Fruit fly (Drosophila melanogaster) whole organism, embryonic: ENCODE measurements around the gene scaf6.

Experiments
- Ada2b ChIP-seq: fragments of 200-800 bp; sonication (Bioruptor generic); IDR thresholded peaks from 2 replicates; pipeline ENCODE4 v1.3.6; 2022; ENCODE audit warnings: missing biosample characterization, missing genetic modification characterization
- Antp ChIP-seq: fragments of 200-800 bp; sonication (Bioruptor generic); optimal IDR thresholded peaks from 3 replicates; lab custom pipeline; 2016; ENCODE audit warnings: missing biosample characterization, missing genetic modification characterization
- BEAF-32 ChIP-seq: fragments of 200-800 bp; sonication (Bioruptor generic); optimal IDR thresholded peaks from 3 replicates; lab custom pipeline; 2017; ENCODE audit warnings: missing biosample characterization, missing genetic modification characterization, mild to moderate bottlenecking, moderate library complexity, missing genetic modification reagents
- C15 ChIP-seq: fragments of 200-800 bp; sonication (Bioruptor generic); IDR thresholded peaks from 3 replicates; pipeline ENCODE4 v1.3.6; 2022; ENCODE audit warnings: missing biosample characterization, missing genetic modification characterization
- CG10462 ChIP-seq: fragments of 200-800 bp; sonication (Bioruptor generic); optimal IDR thresholded peaks from 2 replicates; lab custom pipeline; 2016; ENCODE audit warnings: missing biosample characterization, missing genetic modification characterization
- CG11093 ChIP-seq: fragments of 200-800 bp; sonication (Bioruptor generic); IDR thresholded peaks from 3 replicates; pipeline ENCODE4 v1.3.6; 2022; ENCODE audit warnings: missing biosample characterization, missing genetic modification characterization
- CG11695 ChIP-seq: fragments of 200-800 bp; sonication (Bioruptor generic); IDR thresholded peaks from 3 replicates; pipeline ENCODE4 v1.3.6; 2022; ENCODE audit warnings: missing biosample characterization, missing genetic modification characterization
- CG1233 ChIP-seq: fragments of 200-800 bp; sonication (Bioruptor generic); optimal IDR thresholded peaks from 4 replicates; lab custom pipeline; 2018; ENCODE audit warnings: missing biosample characterization, mild to moderate bottlenecking, missing genetic modification characterization
- CG12744 ChIP-seq: fragments of 200-800 bp; sonication (Bioruptor generic); optimal IDR thresholded peaks from 2 replicates; lab custom pipeline; 2016; ENCODE audit warnings: missing biosample characterization, missing genetic modification characterization
- CG14014 ChIP-seq: fragments of 200-800 bp; sonication (Bioruptor generic); IDR thresholded peaks from 2 replicates; pipeline ENCODE4 v1.3.6; 2022; ENCODE audit warnings: missing biosample characterization, missing genetic modification characterization
- CG17568 ChIP-seq: fragments of 200-800 bp; sonication (Bioruptor generic); optimal IDR thresholded peaks from 2 replicates; lab custom pipeline; 2018; ENCODE audit warnings: missing biosample characterization, mild to moderate bottlenecking, missing genetic modification characterization, moderate library complexity
- CG17829 ChIP-seq: fragments of 200-800 bp; optimal IDR thresholded peaks from 2 replicates; lab custom pipeline; 2019; ENCODE audit warnings: missing biosample characterization, mild to moderate bottlenecking, missing genetic modification characterization, moderate library complexity
- CG18011 ChIP-seq: fragments of 200-800 bp; sonication (Bioruptor generic); optimal IDR thresholded peaks from 2 replicates; lab custom pipeline; 2017; ENCODE audit warnings: missing biosample characterization, missing genetic modification characterization, mild to moderate bottlenecking, moderate library complexity, missing genotype
- CG33213 ChIP-seq: fragments of 200-800 bp; sonication (Bioruptor generic); optimal IDR thresholded peaks from 3 replicates; lab custom pipeline; 2016; ENCODE audit warnings: missing biosample characterization, missing genetic modification characterization
- CG34224 ChIP-seq: fragments of 200-800 bp; sonication (Bioruptor generic); IDR thresholded peaks from 3 replicates; pipeline ENCODE4 v1.3.6; 2022; ENCODE audit warnings: missing biosample characterization, missing genetic modification characterization; ENCODE audit not compliant: partially characterized antibody
- CG42726 ChIP-seq: fragments of 200-800 bp; sonication (Bioruptor generic); IDR thresholded peaks from 2 replicates; pipeline ENCODE4 v1.3.6; 2022; ENCODE audit warnings: missing biosample characterization, missing genetic modification characterization; ENCODE audit not compliant: partially characterized antibody
- CG4360 ChIP-seq: fragments of 200-800 bp; sonication (Bioruptor generic); IDR thresholded peaks from 2 replicates; pipeline ENCODE4 v1.3.6; 2022; ENCODE audit warnings: missing biosample characterization, missing genetic modification characterization
- CG4707 ChIP-seq: fragments of 200-800 bp; sonication (Bioruptor generic); optimal IDR thresholded peaks from 2 replicates; lab custom pipeline; 2018; ENCODE audit warnings: missing biosample characterization, mild to moderate bottlenecking, missing genetic modification characterization, moderate library complexity
- CG5953 ChIP-seq: fragments of 200-800 bp; sonication (Bioruptor generic); IDR thresholded peaks from 2 replicates; pipeline ENCODE4 v1.3.6; 2022; ENCODE audit warnings: missing biosample characterization, missing genetic modification characterization
- CG6654 ChIP-seq: fragments of 200-800 bp; sonication (Bioruptor generic); optimal IDR thresholded peaks from 2 replicates; lab custom pipeline; 2017; ENCODE audit warnings: missing biosample characterization, mild to moderate bottlenecking, missing genetic modification characterization
- CG8478 ChIP-seq: fragments of >200 bp; optimal IDR thresholded peaks from 2 replicates; lab custom pipeline; 2018
- Camta ChIP-seq: fragments of 200-800 bp; sonication (Bioruptor generic); optimal IDR thresholded peaks from 2 replicates; lab custom pipeline; 2016; ENCODE audit warnings: missing biosample characterization, missing genetic modification characterization
- Eip74EF ChIP-seq, 2 experiments: fragments of 200-800 bp in 1 of 2; fragments of >200 bp in 1 of 2; sonication (Bioruptor generic) in 1 of 2; optimal IDR thresholded peaks; 2 replicates each; lab custom pipeline; 2017 to 2019; ENCODE audit warnings: missing biosample characterization in 2 of 2, missing genetic modification characterization in 2 of 2, mild to moderate bottlenecking in 1 of 2, moderate library complexity in 1 of 2
- HHEX ChIP-seq: fragments of 200-800 bp; sonication (Bioruptor generic); optimal IDR thresholded peaks from 3 replicates; lab custom pipeline; 2017; ENCODE audit warnings: missing biosample characterization, mild to moderate bottlenecking, missing genetic modification characterization, missing genetic modification reagents
- Hmr ChIP-seq: fragments of 200-800 bp; sonication (Bioruptor generic); optimal IDR thresholded peaks from 3 replicates; lab custom pipeline; 2017; ENCODE audit warnings: mild to moderate bottlenecking, missing biosample characterization, missing genetic modification reagents, missing genetic modification characterization
- Tbp ChIP-seq: fragments of >200 bp; optimal IDR thresholded peaks from 2 replicates; lab custom pipeline; 2018; ENCODE audit warnings: missing biosample characterization, missing genetic modification characterization
- ac ChIP-seq: fragments of 200-800 bp; sonication (Bioruptor generic); optimal IDR thresholded peaks from 3 replicates; lab custom pipeline; 2017; ENCODE audit warnings: missing biosample characterization, mild to moderate bottlenecking, missing genetic modification characterization
- ap ChIP-seq: fragments of 200-800 bp; sonication (Bioruptor generic); IDR thresholded peaks from 2 replicates; pipeline ENCODE4 v1.3.6; 2022; ENCODE audit warnings: missing biosample characterization, missing genetic modification characterization
- bbx ChIP-seq: fragments of 200-800 bp; sonication (Bioruptor generic); IDR thresholded peaks from 2 replicates; pipeline ENCODE4 v1.3.6; 2022; ENCODE audit warnings: missing biosample characterization, missing genetic modification characterization; ENCODE audit not compliant: partially characterized antibody
- cad ChIP-seq: fragments of >200 bp; optimal IDR thresholded peaks from 2 replicates; lab custom pipeline; 2017; ENCODE audit warnings: missing biosample characterization, missing genetic modification characterization
- cato ChIP-seq: fragments of 200-800 bp; sonication (Bioruptor generic); optimal IDR thresholded peaks from 2 replicates; lab custom pipeline; 2016; ENCODE audit warnings: missing biosample characterization, missing genetic modification characterization, borderline replicate concordance
- crc ChIP-seq: fragments of 200-800 bp; sonication (Bioruptor generic); optimal IDR thresholded peaks from 2 replicates; lab custom pipeline; 2016; ENCODE audit warnings: missing biosample characterization, missing genetic modification characterization
- da ChIP-seq: fragments of 200-800 bp; sonication (Bioruptor generic); optimal IDR thresholded peaks from 2 replicates; lab custom pipeline; 2016; ENCODE audit warnings: missing biosample characterization, missing genetic modification characterization
- dimm ChIP-seq: fragments of 200-800 bp; sonication (Bioruptor generic); IDR thresholded peaks from 2 replicates; pipeline ENCODE4 v1.3.6; 2022; ENCODE audit warnings: missing biosample characterization, missing genetic modification characterization
- gce ChIP-seq: fragments of 200-800 bp; sonication (Bioruptor generic); IDR thresholded peaks from 3 replicates; pipeline ENCODE4 v1.3.6; 2022; ENCODE audit warnings: missing biosample characterization, missing genetic modification characterization
- gcm ChIP-seq: fragments of 200-800 bp; sonication (Bioruptor generic); optimal IDR thresholded peaks from 2 replicates; lab custom pipeline; 2019; ENCODE audit warnings: missing biosample characterization, mild to moderate bottlenecking, missing genetic modification characterization, moderate library complexity
- gem ChIP-seq: fragments of 200-800 bp; sonication (Bioruptor generic); optimal IDR thresholded peaks from 2 replicates; lab custom pipeline; 2019; ENCODE audit warnings: missing biosample characterization, mild to moderate bottlenecking, missing genetic modification characterization, moderate library complexity
- gfzf ChIP-seq: fragments of 200-800 bp; sonication (Bioruptor generic); optimal IDR thresholded peaks from 2 replicates; lab custom pipeline; 2016; ENCODE audit warnings: missing biosample characterization, mild to moderate bottlenecking, missing genetic modification characterization, moderate library complexity
- gro ChIP-seq: fragments of 200-800 bp; sonication (Bioruptor generic); optimal IDR thresholded peaks from 2 replicates; lab custom pipeline; 2016; ENCODE audit warnings: missing biosample characterization, missing genetic modification characterization
- gt ChIP-seq: fragments of 200-800 bp; sonication (Bioruptor generic); IDR thresholded peaks from 2 replicates; pipeline ENCODE4 v1.3.6; 2022; ENCODE audit warnings: missing biosample characterization, missing genetic modification characterization
- nerfin-2 ChIP-seq: fragments of 200-800 bp; sonication (Bioruptor generic); IDR thresholded peaks from 2 replicates; pipeline ENCODE4 v1.3.6; 2022; ENCODE audit warnings: missing biosample characterization, missing genetic modification characterization; ENCODE audit not compliant: partially characterized antibody
- nmo ChIP-seq: fragments of 200-800 bp; sonication (Bioruptor generic); optimal IDR thresholded peaks from 2 replicates; lab custom pipeline; 2018; ENCODE audit warnings: missing biosample characterization, mild to moderate bottlenecking, missing genetic modification characterization, moderate library complexity
- nom ChIP-seq: fragments of 200-800 bp; sonication (Bioruptor generic); optimal IDR thresholded peaks from 2 replicates; lab custom pipeline; 2017; ENCODE audit warnings: missing biosample characterization, missing genetic modification characterization, mild to moderate bottlenecking, moderate library complexity, missing genetic modification reagents
- otp ChIP-seq: fragments of 200-800 bp; sonication (Bioruptor generic); IDR thresholded peaks from 3 replicates; pipeline ENCODE4, ENCODE4 v1.3.6; 2022; ENCODE audit warnings: missing biosample characterization, missing genetic modification characterization
- pan ChIP-seq, 4 experiments: fragments of >200 bp in 3 of 4; fragments of 200-800 bp in 1 of 4; sonication (Bioruptor generic) in 1 of 4; optimal IDR thresholded peaks in 3 of 4; IDR thresholded peaks in 1 of 4; 2 replicates each; pipeline versions ENCODE4 v1.3.6 to Lab custom; 2017 to 2022; ENCODE audit warnings: missing biosample characterization in 2 of 4, missing genetic modification characterization in 2 of 4, mixed read lengths in 1 of 4
- phol ChIP-seq: fragments of 200-800 bp; sonication (Bioruptor generic); optimal IDR thresholded peaks from 3 replicates; lab custom pipeline; 2018; ENCODE audit warnings: missing biosample characterization, mild to moderate bottlenecking, missing genetic modification characterization, moderate library complexity
- row ChIP-seq: fragments of 200-800 bp; sonication (Bioruptor generic); IDR thresholded peaks from 3 replicates; pipeline ENCODE4 v1.3.6; 2022; ENCODE audit warnings: missing biosample characterization, missing genetic modification characterization
- salm ChIP-seq: fragments of 200-800 bp; sonication (Bioruptor generic); optimal IDR thresholded peaks from 2 replicates; lab custom pipeline; 2018; ENCODE audit warnings: missing biosample characterization, mild to moderate bottlenecking, missing genetic modification characterization
- sim ChIP-seq: fragments of 200-800 bp; sonication (Bioruptor generic); IDR thresholded peaks from 2 replicates; pipeline ENCODE4 v1.3.6; 2022; ENCODE audit warnings: missing biosample characterization, missing genetic modification characterization
- usp ChIP-seq: fragments of >200 bp; optimal IDR thresholded peaks from 2 replicates; lab custom pipeline; 2017; ENCODE audit warnings: missing biosample characterization, missing genetic modification characterization
- vnd ChIP-seq: fragments of 200-800 bp; sonication (Bioruptor generic); IDR thresholded peaks from 3 replicates; pipeline ENCODE4 v1.3.6; 2022; ENCODE audit warnings: missing biosample characterization, missing genetic modification characterization; ENCODE audit not compliant: partially characterized antibody

The scaf6 gene

dm6 chr3L:17001055-17001454 lies 41.3 kb downstream of the scaf6 start (continued):
- no peak for TF ChIP-seq Camta
- TF ChIP-seq C15 (GFP tag; lab: Robert Waterston, UW): no peak
- no peak for TF ChIP-seq CG4360 (GFP tag; lab: Robert Waterston, UW)
- no peak for TF ChIP-seq crc (GFP tag; lab: Kevin White, UChicago)
- TF ChIP-seq cad (GFP tag; lab: Kevin White, UChicago): no peak
- TF ChIP-seq nerfin-2 (GFP tag; lab: Robert Waterston, UW): no peak
- no peak for TF ChIP-seq CG11093
- TF ChIP-seq CG11695 (GFP tag; lab: Robert Waterston, UW): no peak
- TF ChIP-seq Tbp: no peak
- TF ChIP-seq bbx (GFP tag; lab: Robert Waterston, UW): no peak
- no peak for TF ChIP-seq ac (GFP tag; lab: Kevin White, UChicago)
- TF ChIP-seq vnd (GFP tag; lab: Robert Waterston, UW): peak; percentile 32; the same call in 1 of the 3 replicates
- no peak for TF ChIP-seq usp (GFP tag; lab: Kevin White, UChicago)
- no peak for TF ChIP-seq cato (GFP tag; lab: Kevin White, UChicago)
- no peak for TF ChIP-seq CG42726 (GFP tag; lab: Robert Waterston, UW)
- TF ChIP-seq gcm: no peak
- no peak for TF ChIP-seq ap (GFP tag; lab: Robert Waterston, UW)
- no peak for TF ChIP-seq nmo
- TF ChIP-seq otp (GFP tag; lab: Robert Waterston, UW): no peak
- TF ChIP-seq nom: peak; percentile 12
- no peak for TF ChIP-seq Eip74EF (GFP tag; optimal IDR thresholded peaks at IDR 0.05; lab: Kevin White, UChicago)
- no peak for TF ChIP-seq CG33213 (GFP tag; lab: Kevin White, UChicago)
- no peak for TF ChIP-seq BEAF-32 (GFP tag; lab: Kevin White, UChicago)
- TF ChIP-seq CG1233: no peak
- no peak for TF ChIP-seq CG34224 (GFP tag; lab: Robert Waterston, UW)
- no peak for TF ChIP-seq gem
- no peak for TF ChIP-seq sim (GFP tag; lab: Robert Waterston, UW)
- no peak for TF ChIP-seq gfzf
- 0 out of 3 replicates have a peak, but pooled peaks have one; percentile 25 for TF ChIP-seq gce
- no peak for TF ChIP-seq CG12744 (GFP tag; lab: Kevin White, UChicago)
- TF ChIP-seq pan (optimal IDR thresholded peaks at IDR 0.05; lab: Kevin White, UChicago): no peak
- no peak for TF ChIP-seq pan (GFP tag; optimal IDR thresholded peaks at IDR 0.05 in 1 of 2, IDR thresholded peaks at IDR 0.05 in 1 of 2)
- TF ChIP-seq phol (tag; lab: Kevin White, UChicago): no peak
- TF ChIP-seq da (GFP tag; lab: Kevin White, UChicago): no peak
- no peak for TF ChIP-seq HHEX (GFP tag; lab: Kevin White, UChicago)
- TF ChIP-seq salm: no peak
- peak; percentile 42; the same call in 1 of the 2 replicates for TF ChIP-seq CG14014 (GFP tag; lab: Robert Waterston, UW)
- no peak for TF ChIP-seq CG6654 (GFP tag; lab: Kevin White, UChicago)
- no peak for TF ChIP-seq CG8478 (lab: Kevin White, UChicago)
- no peak for TF ChIP-seq Ada2b (GFP tag; lab: Robert Waterston, UW)
- TF ChIP-seq Antp: no peak
- TF ChIP-seq CG5953 (GFP tag; lab: Robert Waterston, UW): no peak
- TF ChIP-seq CG17829: no peak
- TF ChIP-seq CG10462 (GFP tag; lab: Kevin White, UChicago): no peak
- no peak for TF ChIP-seq row (GFP tag; lab: Robert Waterston, UW)
- no peak for TF ChIP-seq CG17568 (GFP tag; lab: Kevin White, UChicago)
- no peak for TF ChIP-seq CG4707 (GFP tag; lab: Kevin White, UChicago)
- TF ChIP-seq Hmr: no peak
- peak; percentile 48 for TF ChIP-seq gro
- TF ChIP-seq gt (GFP tag; lab: Robert Waterston, UW): no peak
- TF ChIP-seq dimm (GFP tag; lab: Robert Waterston, UW): no peak
- TF ChIP-seq CG18011 (GFP tag; lab: Kevin White, UChicago): no peak
